Fruit fly (Drosophila melanogaster): ENCODE results near the gene escl.

The escl gene

DNA sequence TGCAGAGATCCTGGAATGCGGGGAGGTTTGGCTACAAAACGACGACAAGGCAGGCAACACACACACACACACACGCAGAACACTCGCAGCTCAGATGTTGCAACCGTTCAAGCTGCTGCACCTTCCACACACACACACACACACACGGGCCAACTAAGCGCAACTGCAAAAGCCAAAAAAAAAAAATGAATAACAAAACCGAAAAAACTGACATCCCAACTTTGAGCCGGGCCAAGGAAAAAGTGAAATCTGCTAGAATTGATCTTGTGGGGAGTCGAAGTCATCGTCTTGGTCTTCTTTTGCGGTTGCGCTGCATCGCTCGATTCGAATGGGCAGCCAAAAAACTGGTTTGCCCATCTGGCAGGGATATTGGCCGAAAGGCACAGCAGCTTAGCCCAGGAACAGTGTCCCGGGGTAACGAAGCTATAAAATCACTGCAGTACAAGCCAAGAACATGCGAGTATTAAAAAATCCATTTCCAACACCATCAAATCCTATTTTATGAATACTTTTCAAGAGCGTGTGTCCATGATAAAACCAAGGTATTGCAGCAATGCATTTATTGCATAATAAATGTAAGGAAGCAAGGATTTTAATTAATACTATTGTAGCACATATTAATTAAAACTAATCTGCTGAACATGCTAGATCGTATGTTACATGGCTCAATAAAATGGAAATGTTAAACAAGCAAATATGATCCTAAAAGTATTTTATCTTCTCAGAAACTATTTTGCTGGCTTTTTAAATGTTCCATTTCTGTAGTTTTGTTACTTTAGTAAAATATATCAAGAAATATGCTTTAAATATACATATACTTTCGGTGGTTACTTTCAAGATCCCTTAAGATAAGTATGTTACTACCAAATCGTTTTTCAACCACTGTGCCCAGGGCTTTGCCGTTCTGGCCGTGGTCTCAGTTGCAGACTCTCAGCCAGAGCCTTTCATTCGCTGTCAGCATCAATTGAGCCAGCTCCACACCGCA, 24.8 kb upstream of the escl start (continued):
- TF ChIP-seq Ets65A (GFP tag) (peak; percentile 2), CG9727 (GFP tag; optimal IDR thresholded peaks at IDR 0.05) (no peak), wek (GFP tag; optimal IDR thresholded peaks at IDR 0.05) (no peak), dm (GFP tag; optimal IDR thresholded peaks at IDR 0.05) (no peak), cwo (GFP tag; optimal IDR thresholded peaks at IDR 0.05) (no peak), zf30C (GFP tag; optimal IDR thresholded peaks at IDR 0.05) (no peak), Six4 (GFP tag; optimal IDR thresholded peaks at IDR 0.05) (no peak), D (optimal IDR thresholded peaks at IDR 0.05) (no peak), D (GFP tag; optimal IDR thresholded peaks at IDR 0.05) (no peak), lbe (GFP tag; optimal IDR thresholded peaks at IDR 0.05) (peak; percentile 0), CHES-1-like (GFP tag; optimal IDR thresholded peaks at IDR 0.05) (no peak), CG31224 (GFP tag; IDR thresholded peaks at IDR 0.05) (no peak), CG2116 (GFP tag; optimal IDR thresholded peaks at IDR 0.05) (no peak), chm (GFP tag; IDR thresholded peaks at IDR 0.05) (no peak), CG8359 (GFP tag; optimal IDR thresholded peaks at IDR 0.05; ENCODE audit: borderline replicate concordance) (no peak), vfl (GFP tag; optimal IDR thresholded peaks at IDR 0.05) (no peak), cg (GFP tag; optimal IDR thresholded peaks at IDR 0.05) (peak; percentile 5), pnt (GFP tag; optimal IDR thresholded peaks at IDR 0.05) (no peak), Doc3 (GFP tag; IDR thresholded peaks at IDR 0.05; ENCODE audit: partially characterized antibody) (no peak), ash1 (GFP tag; optimal IDR thresholded peaks at IDR 0.05) (no peak), br (optimal IDR thresholded peaks at IDR 0.05) (no peak), nom (GFP tag; optimal IDR thresholded peaks at IDR 0.05) (no peak), CG5245 (GFP tag; optimal IDR thresholded peaks at IDR 0.05) (no peak), stwl (tag; optimal IDR thresholded peaks at IDR 0.05) (no peak), CG11247 (GFP tag; IDR thresholded peaks at IDR 0.05) (0 out of 2 replicates have a peak, but pooled peaks have one; percentile 8), sens (GFP tag) (peak; percentile 79), ken (GFP tag; IDR thresholded peaks at IDR 0.05) (no peak), en (GFP tag; optimal IDR thresholded peaks at IDR 0.05) (no peak), CG9876 (GFP tag; optimal IDR thresholded peaks at IDR 0.05) (no peak), Pdp1 (GFP tag; optimal IDR thresholded peaks at IDR 0.05) (no peak)

DNA sequence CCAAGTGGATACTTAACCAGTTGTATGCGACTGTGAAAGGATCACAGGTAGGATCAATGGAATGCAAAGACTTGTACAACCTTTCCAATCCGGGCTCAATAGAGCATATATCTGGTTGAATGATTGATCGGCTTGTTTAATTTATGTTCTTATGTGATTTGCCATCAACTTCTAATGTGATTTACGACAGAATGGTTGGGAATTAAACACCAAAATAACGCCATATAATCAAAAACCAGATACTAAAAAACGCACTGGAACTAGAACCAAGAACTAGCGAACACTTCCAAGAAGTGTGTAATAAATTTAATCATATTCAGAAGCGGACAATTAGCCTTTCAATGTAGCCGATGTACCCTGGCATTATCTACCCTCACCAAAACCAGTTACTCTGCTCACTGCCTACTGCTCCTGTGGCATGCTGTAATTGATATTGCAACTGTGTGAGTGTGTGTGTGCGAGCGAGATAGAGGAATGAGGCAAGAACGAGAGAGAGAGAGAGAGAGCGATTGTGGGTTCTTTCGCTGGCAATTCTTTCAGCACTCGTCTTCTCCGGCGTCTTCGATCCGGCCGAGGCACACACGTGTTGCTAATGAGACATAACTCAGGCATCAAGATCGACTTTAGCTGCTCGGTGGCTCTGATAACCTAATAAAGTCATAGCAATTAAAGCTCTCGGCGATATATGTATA, 22.0 kb upstream of the escl start:
- TF ChIP-seq zen (tag; optimal IDR thresholded peaks at IDR 0.05) = peak; percentile 59
- no peak for TF ChIP-seq CrebB (tag; optimal IDR thresholded peaks at IDR 0.05)
- peak; percentile 66 for TF ChIP-seq CG1832 (GFP tag; optimal IDR thresholded peaks at IDR 0.05)
- TF ChIP-seq cwo (GFP tag; optimal IDR thresholded peaks at IDR 0.05) = peak; percentile 1
- no peak for TF ChIP-seq Xrp1 (GFP tag; IDR thresholded peaks at IDR 0.05)
- peak; percentile 47 for TF ChIP-seq cg (GFP tag; optimal IDR thresholded peaks at IDR 0.05)
- peak; percentile 10 for TF ChIP-seq pros (GFP tag; optimal IDR thresholded peaks at IDR 0.05)
- TF ChIP-seq cad (GFP tag; optimal IDR thresholded peaks at IDR 0.05) = peak; percentile 40
- TF ChIP-seq CG6175 (GFP tag; IDR thresholded peaks at IDR 0.05) = peak; percentile 69; the same call in 1 of the 3 replicates
- peak; percentile 80 for TF ChIP-seq D19A (tag; optimal IDR thresholded peaks at IDR 0.05)
- TF ChIP-seq sens (GFP tag) = peak; percentile 45
- TF ChIP-seq CG9932 (GFP tag; IDR thresholded peaks at IDR 0.05) = no peak
- TF ChIP-seq Hand (GFP tag; optimal IDR thresholded peaks at IDR 0.05) = no peak
- peak in 1 of 2 experiments; percentile 21 for TF ChIP-seq Trl (optimal IDR thresholded peaks at IDR 0.05)
- no peak for TF ChIP-seq Trl (GFP tag; optimal IDR thresholded peaks at IDR 0.05)

Data from whole organism, embryonic.